Worm (Caenorhabditis elegans) whole organism, L4 larva: ENCODE measurements around the gene T15B7.14.

Experiments used
- duxl-1 ChIP-seq: sonication (generic microtip); optimal IDR thresholded peaks from 2 replicates; lab custom pipeline; 2016; ENCODE audit warnings: mild to moderate bottlenecking, missing genetic modification characterization, moderate library complexity, missing compliant biosample characterization; ENCODE audit not compliant: poor library complexity
- hlh-11 ChIP-seq: fragments of 200-800 bp; sonication (Bioruptor generic); optimal IDR thresholded peaks from 2 replicates; lab custom pipeline; 2018; ENCODE audit warnings: mild to moderate bottlenecking, missing genetic modification characterization, missing compliant biosample characterization
- lin-13 ChIP-seq: fragments of 150-350 bp; optimal IDR thresholded peaks from 2 replicates; lab custom pipeline; 2014; ENCODE audit warnings: missing biosample characterization, missing genetic modification reagents, missing genetic modification characterization
- lin-39 ChIP-seq: fragments of 150-350 bp; optimal IDR thresholded peaks from 2 replicates; lab custom pipeline; 2014; ENCODE audit warnings: missing biosample characterization, missing genetic modification reagents, missing genetic modification characterization
- lir-3 ChIP-seq: sonication (generic microtip); optimal IDR thresholded peaks from 2 replicates; lab custom pipeline; 2016; ENCODE audit warnings: mild to moderate bottlenecking, missing genetic modification characterization, missing compliant biosample characterization
- mep-1 ChIP-seq: fragments of 150-350 bp; sonication (generic microtip); optimal IDR thresholded peaks from 3 replicates; lab custom pipeline; 2014; ENCODE audit warnings: missing biosample characterization, missing genetic modification characterization
- nhr-28 ChIP-seq: fragments of 150-350 bp; optimal IDR thresholded peaks from 2 replicates; lab custom pipeline; 2014; ENCODE audit warnings: missing biosample characterization, missing genetic modification characterization
- nhr-77 ChIP-seq: fragments of 150-350 bp; optimal IDR thresholded peaks from 2 replicates; lab custom pipeline; 2014; ENCODE audit warnings: missing biosample characterization, missing genetic modification characterization
- pha-4 ChIP-seq, 2 experiments: fragments of 150-350 bp in 1 of 2; fragments of 200-800 bp in 1 of 2; sonication (Bioruptor generic) in 1 of 2; IDR thresholded peaks in 1 of 2; optimal IDR thresholded peaks in 1 of 2; 2 replicates each; pipeline versions ENCODE4 v1.3.6 to Lab custom; 2014 to 2022; ENCODE audit warnings: missing genetic modification characterization in 2 of 2, missing genetic modification reagents in 2 of 2, missing biosample characterization in 1 of 2, missing compliant biosample characterization in 1 of 2
- rbr-2 ChIP-seq: sonication (generic microtip); optimal IDR thresholded peaks from 2 replicates; lab custom pipeline; 2016; ENCODE audit warnings: missing genotype, missing genetic modification characterization, missing compliant biosample characterization
- unc-130 ChIP-seq: sonication (generic microtip); optimal IDR thresholded peaks from 2 replicates; lab custom pipeline; 2016; ENCODE audit warnings: missing genetic modification reagents, missing genetic modification characterization, missing compliant biosample characterization
- unc-39 ChIP-seq: sonication (generic microtip); optimal IDR thresholded peaks from 2 replicates; lab custom pipeline; 2017; ENCODE audit warnings: missing biosample characterization, missing genetic modification characterization

- TF ChIP-seq nhr-77 (tag; lab: Kevin White, UChicago) = no peak
- TF ChIP-seq lin-13 (GFP tag; lab: Kevin White, UChicago) = no peak
- no peak for TF ChIP-seq rbr-2 (tag; lab: Kevin White, UChicago)
- TF ChIP-seq pha-4 (GFP tag; IDR thresholded peaks at IDR 0.05; lab: Robert Waterston, UW) = no peak
- TF ChIP-seq pha-4 (tag; optimal IDR thresholded peaks at IDR 0.05; lab: Kevin White, UChicago) = no peak
- TF ChIP-seq hlh-11 (tag; lab: Kevin White, UChicago) = no peak
- no peak for TF ChIP-seq nhr-28 (tag; lab: Kevin White, UChicago)
- TF ChIP-seq lin-39 (tag; lab: Kevin White, UChicago) = no peak
- no peak for TF ChIP-seq lir-3 (tag; lab: Kevin White, UChicago)
- no peak for TF ChIP-seq unc-39
- TF ChIP-seq mep-1 (tag; lab: Kevin White, UChicago) = no peak
- no peak for TF ChIP-seq unc-130 (GFP tag; lab: Kevin White, UChicago)
- TF ChIP-seq duxl-1 (tag; lab: Kevin White, UChicago) = no peak
Observed at ce11 chrV:6854711-6855110, 19.6 kb upstream of the T15B7.14 start, which contains the start of gene gpa-10.
